Worm (Caenorhabditis elegans): ENCODE data around the gene R05H5.7.

ce11 chrII:10197091-10197675 lies 4.9 kb downstream of the R05H5.7 start, which contains the start of gene R05H5.3:
- TF ChIP-seq nhr-11 (tag; optimal IDR thresholded peaks at IDR 0.05) (no peak), hlh-30 (tag; optimal IDR thresholded peaks at IDR 0.05; ENCODE audit: insufficient read depth) (no peak)
